Fruit fly (Drosophila melanogaster) whole organism, embryonic: ENCODE measurements around the gene srp.
A peak's percentile ranks its signal among the peaks of the same experiment; 100 is the strongest.

Source experiments
- CG10321 ChIP-seq: fragments of 200-800 bp; sonication (Bioruptor generic); IDR thresholded peaks from 2 replicates; pipeline ENCODE4 v1.3.6; 2022; ENCODE audit warnings: missing biosample characterization, missing genetic modification characterization
- CG10462 ChIP-seq: fragments of 200-800 bp; sonication (Bioruptor generic); optimal IDR thresholded peaks from 2 replicates; lab custom pipeline; 2016; ENCODE audit warnings: missing biosample characterization, missing genetic modification characterization
- CG10654 ChIP-seq: fragments of 200-800 bp; sonication (Bioruptor generic); optimal IDR thresholded peaks from 2 replicates; lab custom pipeline; 2016; ENCODE audit warnings: missing biosample characterization, missing genetic modification characterization
- CG11695 ChIP-seq: fragments of 200-800 bp; sonication (Bioruptor generic); IDR thresholded peaks from 3 replicates; pipeline ENCODE4 v1.3.6; 2022; ENCODE audit warnings: missing biosample characterization, missing genetic modification characterization
- CG12104 ChIP-seq: fragments of 200-800 bp; sonication (Bioruptor generic); optimal IDR thresholded peaks from 3 replicates; lab custom pipeline; 2016; ENCODE audit warnings: missing biosample characterization, missing genetic modification characterization
- CG12391 ChIP-seq: fragments of 200-800 bp; sonication (Bioruptor generic); optimal IDR thresholded peaks from 3 replicates; lab custom pipeline; 2018; ENCODE audit warnings: missing biosample characterization, mild to moderate bottlenecking, missing genetic modification characterization, moderate library complexity
- CG14014 ChIP-seq: fragments of 200-800 bp; sonication (Bioruptor generic); IDR thresholded peaks from 2 replicates; pipeline ENCODE4 v1.3.6; 2022; ENCODE audit warnings: missing biosample characterization, missing genetic modification characterization
- CG14710 ChIP-seq: fragments of 200-800 bp; sonication (Bioruptor generic); optimal IDR thresholded peaks from 3 replicates; lab custom pipeline; 2019; ENCODE audit warnings: missing biosample characterization, mild to moderate bottlenecking, missing genetic modification characterization, moderate library complexity
- CG1603 ChIP-seq: fragments of 200-800 bp; sonication (Bioruptor generic); optimal IDR thresholded peaks from 2 replicates; lab custom pipeline; 2019; ENCODE audit warnings: missing biosample characterization, mild to moderate bottlenecking, missing genetic modification characterization, moderate library complexity
- CG16815 ChIP-seq: fragments of 200-800 bp; sonication (Bioruptor generic); optimal IDR thresholded peaks from 3 replicates; lab custom pipeline; 2017; ENCODE audit warnings: missing biosample characterization, mild to moderate bottlenecking, missing genetic modification characterization
- CG18011 ChIP-seq: fragments of 200-800 bp; sonication (Bioruptor generic); optimal IDR thresholded peaks from 2 replicates; lab custom pipeline; 2017; ENCODE audit warnings: missing biosample characterization, missing genetic modification characterization, mild to moderate bottlenecking, moderate library complexity, missing genotype
- CG31441 ChIP-seq: fragments of 200-800 bp; sonication (Bioruptor generic); IDR thresholded peaks from 2 replicates; pipeline ENCODE4 v1.3.6; 2022; ENCODE audit warnings: missing biosample characterization, missing genetic modification characterization
- CG3281 ChIP-seq: fragments of 200-800 bp; sonication (Bioruptor generic); optimal IDR thresholded peaks from 3 replicates; lab custom pipeline; 2017; ENCODE audit warnings: missing biosample characterization, mild to moderate bottlenecking, missing genetic modification characterization
- CG34422 ChIP-seq: fragments of 200-800 bp; sonication (Bioruptor generic); IDR thresholded peaks from 3 replicates; pipeline ENCODE4 v1.3.6; 2022; ENCODE audit warnings: missing biosample characterization, missing genetic modification characterization
- CG3995 ChIP-seq: fragments of 200-800 bp; sonication (Bioruptor generic); optimal IDR thresholded peaks from 3 replicates; lab custom pipeline; 2016; ENCODE audit warnings: missing biosample characterization, missing genetic modification characterization
- CG6854 ChIP-seq: fragments of 200-800 bp; sonication (Bioruptor generic); optimal IDR thresholded peaks from 3 replicates; lab custom pipeline; 2017; ENCODE audit warnings: missing biosample characterization, mild to moderate bottlenecking, missing genetic modification characterization
- CG7963 ChIP-seq: fragments of 200-800 bp; sonication (Bioruptor generic); IDR thresholded peaks from 3 replicates; pipeline ENCODE4 v1.3.6; 2022; ENCODE audit warnings: missing biosample characterization, missing genetic modification characterization; ENCODE audit not compliant: partially characterized antibody
- CG9797 ChIP-seq: fragments of 200-800 bp; sonication (Bioruptor generic); optimal IDR thresholded peaks from 3 replicates; lab custom pipeline; 2018; ENCODE audit warnings: missing biosample characterization, mild to moderate bottlenecking, missing genetic modification characterization
- CG9876 ChIP-seq: fragments of 200-800 bp; sonication (Bioruptor generic); optimal IDR thresholded peaks from 2 replicates; lab custom pipeline; 2016; ENCODE audit warnings: missing biosample characterization, missing genetic modification characterization
- CoRest ChIP-seq: fragments of 200-800 bp; sonication (Bioruptor generic); optimal IDR thresholded peaks from 3 replicates; lab custom pipeline; 2018; ENCODE audit warnings: missing biosample characterization, mild to moderate bottlenecking, missing genetic modification characterization, moderate library complexity
- D ChIP-seq, 2 experiments: fragments of 200-800 bp in 1 of 2; fragments of >200 bp in 1 of 2; sonication (Bioruptor generic) in 1 of 2; optimal IDR thresholded peaks; 2 replicates in 1 of 2; 3 replicates in 1 of 2; lab custom pipeline; 2017; ENCODE audit warnings: mild to moderate bottlenecking in 1 of 2, missing biosample characterization in 1 of 2, missing genetic modification characterization in 1 of 2, missing genetic modification reagents in 1 of 2
- Dek ChIP-seq: fragments of 200-800 bp; sonication (Bioruptor generic); optimal IDR thresholded peaks from 3 replicates; lab custom pipeline; 2019; ENCODE audit warnings: missing biosample characterization, mild to moderate bottlenecking, missing genetic modification characterization, moderate library complexity
- H15 ChIP-seq: fragments of 200-800 bp; sonication (Bioruptor generic); IDR thresholded peaks from 3 replicates; pipeline ENCODE4 v1.3.6; 2022; ENCODE audit warnings: missing biosample characterization, missing genetic modification characterization
- Hr78 ChIP-seq, 2 experiments: fragments of 200-800 bp in 1 of 2; fragments of >200 bp in 1 of 2; sonication (Bioruptor generic) in 1 of 2; optimal IDR thresholded peaks; 2 replicates each; lab custom pipeline; 2017 to 2019; ENCODE audit warnings: missing biosample characterization in 2 of 2, missing genetic modification characterization in 2 of 2, mild to moderate bottlenecking in 1 of 2, moderate library complexity in 1 of 2
- Meics ChIP-seq: fragments of 200-800 bp; sonication (Bioruptor generic); optimal IDR thresholded peaks from 2 replicates; lab custom pipeline; 2017; ENCODE audit warnings: missing biosample characterization, mild to moderate bottlenecking, missing genetic modification characterization
- Nf-YB ChIP-seq: fragments of 200-800 bp; sonication (Bioruptor generic); optimal IDR thresholded peaks from 3 replicates; lab custom pipeline; 2019; ENCODE audit warnings: missing biosample characterization, mild to moderate bottlenecking, missing genetic modification characterization, moderate library complexity
- Ptx1 ChIP-seq: fragments of 200-800 bp; sonication (Bioruptor generic); IDR thresholded peaks from 2 replicates; pipeline ENCODE4 v1.3.6; 2022; ENCODE audit warnings: missing biosample characterization, missing genetic modification characterization
- Sox102F ChIP-seq: fragments of 200-800 bp; sonication (Bioruptor generic); optimal IDR thresholded peaks from 2 replicates; lab custom pipeline; 2018; ENCODE audit warnings: missing biosample characterization, mild to moderate bottlenecking, missing genetic modification characterization, moderate library complexity
- Sry-β ChIP-seq: fragments of 200-800 bp; sonication (Bioruptor generic); optimal IDR thresholded peaks from 2 replicates; lab custom pipeline; 2018; ENCODE audit warnings: missing biosample characterization, mild to moderate bottlenecking, missing genetic modification characterization, moderate library complexity
- bab2 ChIP-seq: fragments of 200-800 bp; sonication (Bioruptor generic); optimal IDR thresholded peaks from 2 replicates; lab custom pipeline; 2016; ENCODE audit warnings: missing biosample characterization, missing genetic modification characterization
- bbx ChIP-seq: fragments of 200-800 bp; sonication (Bioruptor generic); IDR thresholded peaks from 2 replicates; pipeline ENCODE4 v1.3.6; 2022; ENCODE audit warnings: missing biosample characterization, missing genetic modification characterization; ENCODE audit not compliant: partially characterized antibody
- chif ChIP-seq, 2 experiments: fragments of 200-800 bp; sonication (Bioruptor generic); optimal IDR thresholded peaks; 3 replicates each; lab custom pipeline; 2016; ENCODE audit warnings: missing biosample characterization in 2 of 2, missing genetic modification characterization in 2 of 2
- dan ChIP-seq: fragments of 200-800 bp; sonication (Bioruptor generic); IDR thresholded peaks from 2 replicates; pipeline ENCODE4 v1.3.6; 2022; ENCODE audit warnings: missing biosample characterization, missing genetic modification characterization
- ems ChIP-seq: fragments of 200-800 bp; sonication (Bioruptor generic); optimal IDR thresholded peaks from 3 replicates; lab custom pipeline; 2016; ENCODE audit warnings: missing biosample characterization, missing genetic modification characterization
- fd3F ChIP-seq: fragments of 200-800 bp; sonication (Bioruptor generic); optimal IDR thresholded peaks from 2 replicates; lab custom pipeline; 2018; ENCODE audit warnings: missing biosample characterization, mild to moderate bottlenecking, missing genetic modification characterization, moderate library complexity
- fd64A ChIP-seq: fragments of 200-800 bp; sonication (Bioruptor generic); optimal IDR thresholded peaks from 3 replicates; lab custom pipeline; 2018; ENCODE audit warnings: missing biosample characterization, mild to moderate bottlenecking, missing genetic modification characterization
- ham ChIP-seq: fragments of 200-800 bp; sonication (Bioruptor generic); IDR thresholded peaks from 2 replicates; pipeline ENCODE4 v1.3.6; 2022; ENCODE audit warnings: missing biosample characterization, missing genetic modification characterization
- inv ChIP-seq: fragments of 200-800 bp; sonication (Bioruptor generic); IDR thresholded peaks from 2 replicates; pipeline ENCODE4 v1.3.6; 2022; ENCODE audit warnings: missing biosample characterization, missing genetic modification characterization; ENCODE audit not compliant: partially characterized antibody
- jing ChIP-seq: fragments of 200-800 bp; sonication (Bioruptor generic); optimal IDR thresholded peaks from 2 replicates; lab custom pipeline; 2018; ENCODE audit warnings: missing biosample characterization, mild to moderate bottlenecking, missing genetic modification characterization
- lola ChIP-seq, 3 experiments: fragments of >200 bp in 2 of 3; fragments of 200-800 bp in 1 of 3; sonication (Bioruptor generic) in 1 of 3; optimal IDR thresholded peaks; 2 replicates each; lab custom pipeline; 2017 to 2019; ENCODE audit warnings: missing biosample characterization in 3 of 3, missing genetic modification characterization in 3 of 3, mild to moderate bottlenecking in 1 of 3, moderate library complexity in 1 of 3
- mam ChIP-seq: fragments of 200-800 bp; sonication (Bioruptor generic); optimal IDR thresholded peaks from 3 replicates; lab custom pipeline; 2016; ENCODE audit warnings: missing biosample characterization, missing genetic modification characterization
- nau ChIP-seq: fragments of 200-800 bp; sonication (Bioruptor generic); optimal IDR thresholded peaks from 3 replicates; lab custom pipeline; 2017; ENCODE audit warnings: missing biosample characterization, mild to moderate bottlenecking, missing genetic modification characterization, missing genetic modification reagents
- oc ChIP-seq: fragments of 200-800 bp; sonication (Bioruptor generic); optimal IDR thresholded peaks from 2 replicates; lab custom pipeline; 2018; ENCODE audit warnings: missing biosample characterization, mild to moderate bottlenecking, missing genetic modification characterization, moderate library complexity
- psq ChIP-seq: fragments of 200-800 bp; sonication (Bioruptor generic); optimal IDR thresholded peaks from 2 replicates; lab custom pipeline; 2017; ENCODE audit warnings: missing biosample characterization, missing genetic modification characterization
- sens-2 ChIP-seq: fragments of 200-800 bp; sonication (Bioruptor generic); IDR thresholded peaks from 2 replicates; pipeline ENCODE4 v1.3.6; 2022; ENCODE audit warnings: missing biosample characterization, missing genetic modification characterization
- sug ChIP-seq: fragments of 200-800 bp; optimal IDR thresholded peaks from 2 replicates; lab custom pipeline; 2019; ENCODE audit warnings: missing biosample characterization, mild to moderate bottlenecking, missing genetic modification characterization, moderate library complexity
- unc-4 ChIP-seq: fragments of 200-800 bp; sonication (Bioruptor generic); IDR thresholded peaks from 2 replicates; pipeline ENCODE4 v1.3.6; 2022; ENCODE audit warnings: missing biosample characterization, missing genetic modification characterization; ENCODE audit not compliant: partially characterized antibody
- vvl ChIP-seq: fragments of 200-800 bp; sonication (Bioruptor generic); IDR thresholded peaks from 2 replicates; pipeline ENCODE4 v1.3.6; 2022; ENCODE audit warnings: missing biosample characterization, missing genetic modification characterization
- wek ChIP-seq: fragments of 200-800 bp; sonication (Bioruptor generic); optimal IDR thresholded peaks from 3 replicates; lab custom pipeline; 2018; ENCODE audit warnings: missing biosample characterization, mild to moderate bottlenecking, missing genetic modification characterization, moderate library complexity

srp gene

DNA sequence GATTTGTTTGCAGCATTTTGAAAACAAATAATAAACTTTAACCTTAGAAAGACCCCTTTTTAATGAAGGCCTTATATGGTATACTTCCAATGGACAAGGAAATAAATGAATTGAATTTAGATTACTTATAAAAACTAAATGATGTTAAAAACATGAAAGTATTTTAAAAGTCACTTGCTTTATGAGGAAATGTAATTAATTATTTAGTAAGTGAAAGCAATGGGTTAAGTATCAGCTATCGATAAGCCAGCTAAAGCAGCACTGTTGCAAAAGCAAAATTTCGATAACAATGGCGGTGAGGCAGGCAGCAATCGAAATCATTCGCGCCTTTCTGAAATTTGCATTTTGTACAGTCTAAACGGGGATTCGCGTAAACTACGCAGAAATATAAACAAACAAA is 20.8 kb upstream of the srp start, which contains the start of the genes CG32856 and Rbf2 (continued):
- TF ChIP-seq CG31441 (GFP tag; lab: Robert Waterston, UW) (0 out of 2 replicates have a peak, but pooled peaks have one; percentile 20), CG9797 (GFP tag; lab: Kevin White, UChicago) (peak; percentile 2), sens-2 (GFP tag; lab: Robert Waterston, UW) (no peak), CG10654 (GFP tag; lab: Kevin White, UChicago) (peak; percentile 37), CG3281 (GFP tag; lab: Kevin White, UChicago) (no peak), inv (GFP tag; lab: Robert Waterston, UW) (peak; percentile 62), Hr78 (GFP tag; optimal IDR thresholded peaks at IDR 0.05; lab: Kevin White, UChicago) (no peak), CG18011 (peak; percentile 38), CoRest (tag; lab: Kevin White, UChicago) (peak; percentile 93), bab2 (GFP tag; lab: Kevin White, UChicago) (peak; percentile 78), Nf-YB (GFP tag; lab: Kevin White, UChicago) (peak; percentile 64), dan (GFP tag; lab: Robert Waterston, UW) (no peak), lola (GFP tag; optimal IDR thresholded peaks at IDR 0.05; lab: Kevin White, UChicago) (peak in 1 of 3 experiments; percentile 76), CG14710 (tag; lab: Kevin White, UChicago) (peak; percentile 56), fd3F (peak; percentile 85), ems (peak; percentile 9), CG7963 (GFP tag; lab: Robert Waterston, UW) (peak; percentile 90), psq (peak; percentile 46), CG9876 (GFP tag; lab: Kevin White, UChicago) (peak; percentile 42), CG16815 (GFP tag; lab: Kevin White, UChicago) (peak; percentile 57), Meics (GFP tag; lab: Kevin White, UChicago) (peak; percentile 67), ham (GFP tag; lab: Robert Waterston, UW) (no peak), CG1603 (tag; lab: Kevin White, UChicago) (peak; percentile 87), nau (GFP tag; lab: Kevin White, UChicago) (no peak), CG14014 (GFP tag; lab: Robert Waterston, UW) (peak; percentile 77), CG34422 (peak; percentile 34; the same call in 1 of the 3 replicates), chif (GFP tag; optimal IDR thresholded peaks at IDR 0.05; lab: Kevin White, UChicago) (peak in 1 of 2 experiments; percentile 69), CG6854 (GFP tag; lab: Kevin White, UChicago) (no peak), Dek (peak; percentile 84), jing (GFP tag; lab: Kevin White, UChicago) (peak; percentile 49), Ptx1 (no peak; the same call in 1 of the 2 replicates), sug (tag; lab: Kevin White, UChicago) (peak; percentile 90), wek (GFP tag; lab: Kevin White, UChicago) (peak; percentile 69), CG12391 (peak; percentile 92), Sox102F (GFP tag; lab: Kevin White, UChicago) (peak; percentile 90), D (optimal IDR thresholded peaks at IDR 0.05; lab: Kevin White, UChicago) (no peak), D (GFP tag; optimal IDR thresholded peaks at IDR 0.05; lab: Kevin White, UChicago) (no peak), CG3995 (peak; percentile 87), bbx (GFP tag; lab: Robert Waterston, UW) (peak; percentile 88), oc (tag; lab: Kevin White, UChicago) (no peak), vvl (GFP tag; lab: Robert Waterston, UW) (peak; percentile 87), fd64A (GFP tag; lab: Kevin White, UChicago) (no peak), CG10462 (GFP tag; lab: Kevin White, UChicago) (peak; percentile 61), CG11695 (GFP tag; lab: Robert Waterston, UW) (no peak), CG10321 (GFP tag; lab: Robert Waterston, UW) (no peak), Sry-β (GFP tag; lab: Kevin White, UChicago) (no peak), unc-4 (peak; percentile 73), H15 (no peak), mam (peak; percentile 89), CG12104 (GFP tag; lab: Kevin White, UChicago) (no peak)
